Fruit fly (Drosophila melanogaster): ENCODE results near the gene Obp8a.

The Obp8a gene

dm6 chrX:9250161-9250831, 35.6 kb downstream of the Obp8a start, which contains the start of gene CG17754 (continued):
- TF ChIP-seq unc-4 (GFP tag; IDR thresholded peaks at IDR 0.05; ENCODE audit: partially characterized antibody): 0 out of 2 replicates have a peak, but pooled peaks have one; percentile 28
- no peak for TF ChIP-seq slp2 (GFP tag; optimal IDR thresholded peaks at IDR 0.05)
- TF ChIP-seq CG7963 (GFP tag; IDR thresholded peaks at IDR 0.05; ENCODE audit: partially characterized antibody): no peak
- TF ChIP-seq sens (GFP tag): peak; percentile 6
- no peak for TF ChIP-seq CG7987 (GFP tag; optimal IDR thresholded peaks at IDR 0.05)
- peak; percentile 19 for TF ChIP-seq Elba2 (GFP tag; optimal IDR thresholded peaks at IDR 0.05)
- TF ChIP-seq CG13624 (GFP tag; optimal IDR thresholded peaks at IDR 0.05): no peak
- TF ChIP-seq CG2712 (tag; optimal IDR thresholded peaks at IDR 0.05): peak; percentile 13
- TF ChIP-seq CoRest (tag; optimal IDR thresholded peaks at IDR 0.05): peak; percentile 79
- no peak for TF ChIP-seq rib (GFP tag; IDR thresholded peaks at IDR 0.05)
- no peak for TF ChIP-seq CG18599 (GFP tag; optimal IDR thresholded peaks at IDR 0.05)
- TF ChIP-seq crp (GFP tag; optimal IDR thresholded peaks at IDR 0.05): peak; percentile 21 to 83
- peak; percentile 82 for TF ChIP-seq gfzf (GFP tag; optimal IDR thresholded peaks at IDR 0.05)
- peak; percentile 8 for TF ChIP-seq CG1603 (tag; optimal IDR thresholded peaks at IDR 0.05)
- peak; percentile 52 for TF ChIP-seq sqz (GFP tag; optimal IDR thresholded peaks at IDR 0.05)
- no peak for TF ChIP-seq CG14441 (GFP tag; IDR thresholded peaks at IDR 0.05)
- TF ChIP-seq Dref (GFP tag; IDR thresholded peaks at IDR 0.05): no peak
- no peak for TF ChIP-seq CG34224 (GFP tag; IDR thresholded peaks at IDR 0.05; ENCODE audit: partially characterized antibody)
- TF ChIP-seq CG14710 (tag; optimal IDR thresholded peaks at IDR 0.05): peak; percentile 47
- no peak for TF ChIP-seq corto (GFP tag; optimal IDR thresholded peaks at IDR 0.05)
- no peak for TF ChIP-seq CG11560 (tag; IDR thresholded peaks at IDR 0.05)
- TF ChIP-seq CG4617 (GFP tag; optimal IDR thresholded peaks at IDR 0.05; ENCODE audit: borderline replicate concordance): peak; percentile 16
- TF ChIP-seq Oaz (GFP tag; IDR thresholded peaks at IDR 0.05): no peak
- peak; percentile 33 for TF ChIP-seq Dp (GFP tag; optimal IDR thresholded peaks at IDR 0.05)
- TF ChIP-seq CG17359 (tag; optimal IDR thresholded peaks at IDR 0.05): peak; percentile 44
- no peak for TF ChIP-seq dpn (GFP tag; optimal IDR thresholded peaks at IDR 0.05)
- peak; percentile 43 for TF ChIP-seq cg (GFP tag; optimal IDR thresholded peaks at IDR 0.05)
- peak; percentile 50 for TF ChIP-seq MESR4 (GFP tag; optimal IDR thresholded peaks at IDR 0.05)
- no peak for TF ChIP-seq Abd-B (GFP tag; optimal IDR thresholded peaks at IDR 0.05)
- TF ChIP-seq CG33213 (GFP tag; optimal IDR thresholded peaks at IDR 0.05): peak; percentile 35
- TF ChIP-seq Hey (tag; optimal IDR thresholded peaks at IDR 0.05): no peak
- TF ChIP-seq Lhr (GFP tag; optimal IDR thresholded peaks at IDR 0.05): peak; percentile 59
- TF ChIP-seq CG12659 (GFP tag; optimal IDR thresholded peaks at IDR 0.05): peak; percentile 27
- TF ChIP-seq PHDP (tag; optimal IDR thresholded peaks at IDR 0.05): no peak
- peak; percentile 69 for TF ChIP-seq Med (GFP tag)
- TF ChIP-seq CG4854 (GFP tag; optimal IDR thresholded peaks at IDR 0.05): no peak
- no peak for TF ChIP-seq fd102C (GFP tag; optimal IDR thresholded peaks at IDR 0.05)
- TF ChIP-seq Fer2 (tag; optimal IDR thresholded peaks at IDR 0.05): no peak
- peak; percentile 29 for TF ChIP-seq trem (tag; optimal IDR thresholded peaks at IDR 0.05)
- TF ChIP-seq Dip3 (GFP tag; optimal IDR thresholded peaks at IDR 0.05): no peak
- peak; percentile 85 for TF ChIP-seq sd (tag; optimal IDR thresholded peaks at IDR 0.05)
- TF ChIP-seq BEAF-32 (GFP tag; optimal IDR thresholded peaks at IDR 0.05): peak; percentile 31
- TF ChIP-seq CHES-1-like (GFP tag; optimal IDR thresholded peaks at IDR 0.05): peak; percentile 0
- TF ChIP-seq pzg (GFP tag; optimal IDR thresholded peaks at IDR 0.05): peak; percentile 61
- no peak for TF ChIP-seq CG4707 (GFP tag; optimal IDR thresholded peaks at IDR 0.05)
- TF ChIP-seq Lpt (GFP tag; optimal IDR thresholded peaks at IDR 0.05): no peak
- TF ChIP-seq Vsx1 (GFP tag; optimal IDR thresholded peaks at IDR 0.05): no peak
- TF ChIP-seq shn (GFP tag; optimal IDR thresholded peaks at IDR 0.05): no peak

Measured in whole organism, embryonic.